Fruit fly (Drosophila melanogaster) Kc167 (cell line): ENCODE data around the gene Orc2.

Source experiments
- Myc ChIP-seq: fragments of >200 bp; optimal IDR thresholded peaks from 2 replicates; lab custom pipeline; 2017; ENCODE audit warnings: missing external identifiers
- psq ChIP-seq: fragments of >200 bp; optimal IDR thresholded peaks from 2 replicates; lab custom pipeline; 2017; ENCODE audit warnings: missing external identifiers

DNA sequence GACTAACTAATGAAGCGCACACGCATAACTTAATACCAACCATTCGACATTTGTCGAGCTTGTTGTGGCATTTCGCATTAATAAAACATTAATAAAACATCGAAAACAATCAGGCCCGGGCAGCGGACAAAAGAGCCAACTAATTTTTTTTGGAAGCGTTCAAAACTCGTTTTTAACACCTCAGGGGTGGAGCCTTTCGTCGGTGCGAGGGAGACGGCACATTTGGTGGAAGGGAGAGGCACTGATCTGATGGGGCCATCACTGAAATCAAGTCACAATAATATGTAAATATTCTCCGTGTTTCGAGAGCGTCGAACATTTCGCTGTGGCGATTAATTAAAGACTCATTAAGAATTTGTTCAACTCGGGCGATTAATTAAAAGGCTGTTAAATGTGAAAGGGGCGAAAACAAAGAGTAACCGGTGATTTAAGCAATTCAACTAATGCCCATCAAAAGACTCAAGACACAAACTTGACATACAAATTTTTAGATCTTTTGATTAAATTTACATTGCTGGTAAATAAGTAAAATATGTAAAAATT lies 7.8 kb upstream of the Orc2 start:
- TF ChIP-seq psq: no peak
- TF ChIP-seq Myc: no peak
